Fruit fly (Drosophila melanogaster): ENCODE data around the gene JhI-21.
A peak's percentile ranks its signal among the peaks of the same experiment; 100 is the strongest.

The JhI-21 gene

dm6 chr2L:12045941-12046855 is 9.6 kb downstream of the JhI-21 start, which contains the start of gene CG6770:
TSS of gene CG6770 (minus strand) at chr2L:12046118.
- peak; percentile 70 for TF ChIP-seq Mnt (GFP tag; optimal IDR thresholded peaks at IDR 0.05)
- TF ChIP-seq bab1 (GFP tag; optimal IDR thresholded peaks at IDR 0.05), result peak; percentile 89
- TF ChIP-seq kay (GFP tag; ENCODE audit: borderline replicate concordance), result peak; percentile 93
- peak; percentile 96 for TF ChIP-seq tj (GFP tag; optimal IDR thresholded peaks at IDR 0.05)
- peak; percentile 100 for TF ChIP-seq CG14711 (tag; optimal IDR thresholded peaks at IDR 0.05)
- peak; percentile 82 for TF ChIP-seq CG7045 (GFP tag; optimal IDR thresholded peaks at IDR 0.05)
- TF ChIP-seq CG11617 (GFP tag; optimal IDR thresholded peaks at IDR 0.05), result peak; percentile 95
- TF ChIP-seq toe (GFP tag; optimal IDR thresholded peaks at IDR 0.05), result peak; percentile 85
- TF ChIP-seq Crg-1 (GFP tag; optimal IDR thresholded peaks at IDR 0.05), result peak; percentile 74
- peak; percentile 27 for TF ChIP-seq ovo (GFP tag; optimal IDR thresholded peaks at IDR 0.05)
- TF ChIP-seq CG12768 (GFP tag; optimal IDR thresholded peaks at IDR 0.05), result peak; percentile 92
- peak; percentile 97 for TF ChIP-seq CG33017 (tag; optimal IDR thresholded peaks at IDR 0.05)
- TF ChIP-seq Clk (GFP tag; optimal IDR thresholded peaks at IDR 0.05), result no peak
- peak; percentile 43 for TF ChIP-seq pad (GFP tag; optimal IDR thresholded peaks at IDR 0.05)
- TF ChIP-seq cnc (optimal IDR thresholded peaks at IDR 0.05), result no peak
- TF ChIP-seq CG7101 (tag; optimal IDR thresholded peaks at IDR 0.05), result peak; percentile 97
- TF ChIP-seq cic (GFP tag; optimal IDR thresholded peaks at IDR 0.05), result peak; percentile 45
- TF ChIP-seq CG5204 (GFP tag; optimal IDR thresholded peaks at IDR 0.05), result peak; percentile 85
- TF ChIP-seq CG1620 (GFP tag; optimal IDR thresholded peaks at IDR 0.05), result peak; percentile 79
- TF ChIP-seq Hr96 (GFP tag; optimal IDR thresholded peaks at IDR 0.05), result peak; percentile 75

DNA sequence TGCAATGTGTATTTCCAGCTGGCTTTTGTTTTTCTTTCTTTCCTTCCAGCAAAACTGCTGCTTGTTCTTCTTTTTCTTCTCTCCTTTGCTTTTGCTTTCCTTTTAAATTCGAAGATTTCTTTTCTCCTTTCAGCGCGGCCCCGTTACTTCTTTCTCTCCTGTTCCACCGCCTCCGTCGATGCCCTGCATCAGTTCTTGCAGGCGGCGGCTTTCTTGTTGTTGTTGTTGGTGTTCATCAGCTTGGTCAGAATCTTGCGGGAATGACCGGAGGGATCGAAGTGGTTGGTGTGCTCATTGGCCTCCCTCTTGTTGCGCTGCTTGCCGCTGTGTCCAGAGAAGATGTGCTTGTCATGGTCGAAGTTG is 10.3 kb downstream of the JhI-21 start:
- TF ChIP-seq cnc (optimal IDR thresholded peaks at IDR 0.05) (peak in 1 of 2 experiments; percentile 48), pad (GFP tag; optimal IDR thresholded peaks at IDR 0.05) (peak; percentile 81), Mnt (GFP tag; optimal IDR thresholded peaks at IDR 0.05) (no peak), CG7045 (GFP tag; optimal IDR thresholded peaks at IDR 0.05) (no peak), tj (GFP tag; optimal IDR thresholded peaks at IDR 0.05) (no peak)

DNA sequence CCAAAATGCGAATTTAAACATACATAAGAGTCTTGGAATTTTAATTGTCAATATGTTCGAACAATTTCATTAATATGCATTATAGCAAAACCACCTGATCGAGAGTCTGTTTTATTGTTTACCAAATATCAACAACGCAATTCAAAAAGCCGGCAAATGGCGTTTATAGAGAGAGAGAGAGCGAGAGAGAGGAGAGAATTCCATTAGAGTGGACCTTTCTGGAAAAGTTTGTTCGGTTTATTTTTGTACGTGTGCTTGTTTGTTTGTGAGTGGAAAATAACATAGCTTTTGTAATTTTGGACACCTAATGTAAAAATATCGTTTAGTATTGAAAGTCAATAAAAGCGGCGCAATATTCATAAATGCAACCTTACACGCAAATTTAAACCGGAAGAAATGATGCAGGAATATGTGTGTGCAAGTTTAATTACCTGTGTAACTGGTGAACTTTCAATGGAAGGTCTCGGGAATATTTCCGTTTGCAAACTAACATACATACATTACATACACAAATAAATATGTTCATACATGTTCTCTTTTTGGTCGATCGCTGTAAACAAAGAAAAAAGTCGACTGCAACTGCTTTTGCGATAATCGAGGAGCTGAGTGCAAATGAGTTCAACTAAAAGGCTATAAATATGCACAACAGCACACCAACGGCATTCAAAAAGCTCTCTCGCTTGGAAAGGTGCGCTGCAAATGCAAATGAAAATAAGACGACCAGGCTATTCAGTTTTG is 11.1 kb downstream of the JhI-21 start, which contains the start of gene CG6785:
CG6785 (minus strand) TSS at position 588 of the 738 bp plus-strand sequence.
- TF ChIP-seq cnc (optimal IDR thresholded peaks at IDR 0.05) (no peak), Mnt (GFP tag; optimal IDR thresholded peaks at IDR 0.05) (peak; percentile 78), CG12768 (GFP tag; optimal IDR thresholded peaks at IDR 0.05) (peak; percentile 90), CG7045 (GFP tag; optimal IDR thresholded peaks at IDR 0.05) (peak; percentile 83), Clk (GFP tag; optimal IDR thresholded peaks at IDR 0.05) (peak; percentile 56), CG33017 (tag; optimal IDR thresholded peaks at IDR 0.05) (peak; percentile 88), Crg-1 (GFP tag; optimal IDR thresholded peaks at IDR 0.05) (peak; percentile 92), CG14711 (tag; optimal IDR thresholded peaks at IDR 0.05) (peak; percentile 87), Hr96 (GFP tag; optimal IDR thresholded peaks at IDR 0.05) (peak; percentile 61), bab1 (GFP tag; optimal IDR thresholded peaks at IDR 0.05) (peak; percentile 93), pad (GFP tag; optimal IDR thresholded peaks at IDR 0.05) (peak; percentile 69), toe (GFP tag; optimal IDR thresholded peaks at IDR 0.05) (peak; percentile 60), CG11617 (GFP tag; optimal IDR thresholded peaks at IDR 0.05) (peak; percentile 95), CG5204 (GFP tag; optimal IDR thresholded peaks at IDR 0.05) (peak; percentile 79), ovo (GFP tag; optimal IDR thresholded peaks at IDR 0.05) (peak; percentile 73), tj (GFP tag; optimal IDR thresholded peaks at IDR 0.05) (peak; percentile 81), kay (GFP tag; ENCODE audit: borderline replicate concordance) (peak; percentile 96), cic (GFP tag; optimal IDR thresholded peaks at IDR 0.05) (peak; percentile 87), CG1620 (GFP tag; optimal IDR thresholded peaks at IDR 0.05) (peak; percentile 71), CG7101 (tag; optimal IDR thresholded peaks at IDR 0.05) (peak; percentile 96)

DNA sequence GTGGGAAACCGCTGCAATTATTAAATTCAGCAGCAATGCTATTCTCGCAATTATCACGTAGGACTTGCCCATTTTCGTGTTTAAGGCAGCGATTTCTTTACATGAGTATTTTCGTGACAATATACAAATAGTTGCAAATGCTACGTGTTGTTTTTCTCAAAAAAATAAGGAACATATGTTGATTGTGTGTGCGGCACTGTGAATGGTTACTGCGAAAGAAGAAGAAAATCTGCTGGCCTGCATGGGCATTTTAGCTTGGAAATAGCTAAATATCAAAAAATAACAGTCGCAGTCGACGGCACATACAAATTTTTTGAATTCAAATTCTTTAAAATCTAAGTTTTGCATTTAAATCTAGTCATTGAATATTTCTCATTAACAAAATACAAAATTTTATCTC is 15.3 kb downstream of the JhI-21 start, which contains the start of gene CG6766:
CG6766 (minus strand) TSS at position 180 of the 400 bp plus-strand sequence.
- no peak for TF ChIP-seq Hr96 (GFP tag; optimal IDR thresholded peaks at IDR 0.05)
- TF ChIP-seq Crg-1 (GFP tag; optimal IDR thresholded peaks at IDR 0.05), result no peak
- peak; percentile 18 for TF ChIP-seq tj (GFP tag; optimal IDR thresholded peaks at IDR 0.05)
- TF ChIP-seq bab1 (GFP tag; optimal IDR thresholded peaks at IDR 0.05), result peak; percentile 51

DNA sequence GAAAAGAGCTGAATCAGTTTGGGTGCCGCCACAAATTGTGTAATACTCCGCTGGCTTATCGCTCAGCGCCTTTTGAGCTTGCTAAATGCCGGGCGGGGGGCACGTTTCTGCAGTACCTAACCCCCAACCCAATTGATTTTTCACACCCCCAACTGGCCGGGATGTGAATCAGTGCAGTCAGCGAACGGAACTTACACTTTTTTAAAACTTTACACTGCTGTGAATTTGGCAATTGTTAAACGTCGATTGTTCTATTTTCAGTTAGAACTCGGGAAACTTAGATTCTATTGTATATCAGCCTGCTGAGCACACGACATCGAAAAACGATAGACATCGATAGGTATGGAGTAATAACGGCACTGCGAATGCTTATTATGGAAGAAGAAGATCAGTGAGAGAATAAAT is 17.7 kb downstream of the JhI-21 start, which contains the start of gene Tom70:
Tom70 (minus strand) TSS at position 335 of the 405 bp plus-strand sequence.
- TF ChIP-seq cic (GFP tag; optimal IDR thresholded peaks at IDR 0.05) (no peak), ovo (GFP tag; optimal IDR thresholded peaks at IDR 0.05) (peak; percentile 13), Clk (GFP tag; optimal IDR thresholded peaks at IDR 0.05) (no peak), CG12768 (GFP tag; optimal IDR thresholded peaks at IDR 0.05) (no peak), CG1620 (GFP tag; optimal IDR thresholded peaks at IDR 0.05) (no peak), CG7045 (GFP tag; optimal IDR thresholded peaks at IDR 0.05) (no peak), CG14711 (tag; optimal IDR thresholded peaks at IDR 0.05) (no peak), CG7101 (tag; optimal IDR thresholded peaks at IDR 0.05) (no peak), CG33017 (tag; optimal IDR thresholded peaks at IDR 0.05) (no peak), CG5204 (GFP tag; optimal IDR thresholded peaks at IDR 0.05) (no peak), Mnt (GFP tag; optimal IDR thresholded peaks at IDR 0.05) (peak; percentile 81), kay (GFP tag; ENCODE audit: borderline replicate concordance) (no peak), tj (GFP tag; optimal IDR thresholded peaks at IDR 0.05) (no peak), bab1 (GFP tag; optimal IDR thresholded peaks at IDR 0.05) (no peak), CG11617 (GFP tag; optimal IDR thresholded peaks at IDR 0.05) (no peak), Hr96 (GFP tag; optimal IDR thresholded peaks at IDR 0.05) (no peak), Crg-1 (GFP tag; optimal IDR thresholded peaks at IDR 0.05) (no peak)

Measured in whole organism, adult.